Fruit fly (Drosophila melanogaster): ENCODE data around the gene Cat.
A peak's percentile ranks its signal among the peaks of the same experiment; 100 is the strongest.

Cat gene

dm6 chr3L:18810469-18810868, 11.9 kb upstream of the Cat start:
- TF ChIP-seq Met (GFP tag; optimal IDR thresholded peaks at IDR 0.05) (no peak), eg (GFP tag; IDR thresholded peaks at IDR 0.05) (no peak), net (GFP tag; optimal IDR thresholded peaks at IDR 0.05) (no peak), fkh (GFP tag; optimal IDR thresholded peaks at IDR 0.05) (peak; percentile 16), Lpt (GFP tag; optimal IDR thresholded peaks at IDR 0.05) (no peak), CG6854 (GFP tag; optimal IDR thresholded peaks at IDR 0.05) (no peak)

- TF ChIP-seq CG6276 (GFP tag; optimal IDR thresholded peaks at IDR 0.05) (peak; percentile 4), ss (GFP tag; optimal IDR thresholded peaks at IDR 0.05) (no peak), esn (GFP tag; optimal IDR thresholded peaks at IDR 0.05) (no peak), vri (GFP tag; optimal IDR thresholded peaks at IDR 0.05) (peak; percentile 96), CG15336 (GFP tag; IDR thresholded peaks at IDR 0.05) (0 out of 2 replicates have a peak, but pooled peaks have one; percentile 9), CG6854 (GFP tag; optimal IDR thresholded peaks at IDR 0.05) (peak; percentile 4), Eip93F (GFP tag; optimal IDR thresholded peaks at IDR 0.05) (peak; percentile 53), Blimp-1 (GFP tag; optimal IDR thresholded peaks at IDR 0.05) (peak; percentile 46), Sox14 (GFP tag; optimal IDR thresholded peaks at IDR 0.05) (peak; percentile 50), CG10631 (GFP tag; optimal IDR thresholded peaks at IDR 0.05) (no peak), achi (GFP tag; optimal IDR thresholded peaks at IDR 0.05) (no peak), CG6163 (GFP tag; IDR thresholded peaks at IDR 0.05) (no peak)
These were observed 10.2 kb upstream of the Cat start for dm6 chr3L:18812141-18812736.

DNA sequence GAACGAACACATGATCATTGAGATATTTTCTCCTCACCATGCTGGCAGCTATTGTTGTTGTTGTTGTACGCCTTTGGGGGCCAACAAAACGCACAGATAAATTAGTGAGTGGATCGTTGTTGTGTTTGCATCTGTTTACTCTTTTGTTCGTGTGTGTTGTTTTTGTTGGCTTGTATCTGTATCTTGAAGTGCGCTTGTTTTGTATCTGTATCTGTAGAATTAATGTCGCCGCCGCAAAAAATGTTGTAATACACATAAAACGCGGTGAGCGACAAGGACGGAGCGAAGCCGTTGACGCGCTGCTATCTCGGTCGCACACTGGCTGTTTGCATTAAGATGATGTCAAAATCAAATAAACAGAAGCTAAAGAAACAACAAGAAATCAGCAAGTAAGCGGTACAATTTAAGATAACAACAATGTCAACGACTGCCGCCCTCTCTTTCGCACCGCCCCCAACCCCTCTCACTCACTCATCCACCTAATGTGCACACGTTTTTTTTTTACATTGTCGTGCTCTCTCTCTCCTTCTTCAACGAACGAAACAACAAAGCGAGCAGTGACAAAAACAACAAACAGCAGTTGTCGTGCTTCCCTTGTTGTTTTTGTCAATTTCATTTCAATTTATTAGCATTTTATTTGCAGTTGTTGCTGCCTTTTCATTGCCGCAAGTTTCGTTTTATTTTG, 8.3 kb upstream of the Cat start:
- TF ChIP-seq esn (GFP tag; optimal IDR thresholded peaks at IDR 0.05) (peak; percentile 77), Eip93F (GFP tag; optimal IDR thresholded peaks at IDR 0.05) (peak; percentile 52), vri (GFP tag; optimal IDR thresholded peaks at IDR 0.05) (peak; percentile 99), Ets21C (GFP tag; optimal IDR thresholded peaks at IDR 0.05) (no peak), Blimp-1 (GFP tag; optimal IDR thresholded peaks at IDR 0.05) (peak; percentile 69), lz (GFP tag; optimal IDR thresholded peaks at IDR 0.05) (peak; percentile 21), CG8319 (GFP tag; optimal IDR thresholded peaks at IDR 0.05) (peak; percentile 33), spab (GFP tag; optimal IDR thresholded peaks at IDR 0.05) (peak; percentile 66), CG8632 (GFP tag; optimal IDR thresholded peaks at IDR 0.05) (peak; percentile 73), Lpt (GFP tag; optimal IDR thresholded peaks at IDR 0.05) (peak; percentile 87), CG16779 (tag; optimal IDR thresholded peaks at IDR 0.05) (peak; percentile 82), fd59A (GFP tag; optimal IDR thresholded peaks at IDR 0.05) (peak; percentile 16), CG1621 (tag; optimal IDR thresholded peaks at IDR 0.05) (peak; percentile 71), CG8119 (GFP tag; IDR thresholded peaks at IDR 0.05) (peak; percentile 79), CG11762 (GFP tag; optimal IDR thresholded peaks at IDR 0.05; ENCODE audit: insufficient read depth) (peak; percentile 40), Sox14 (GFP tag; optimal IDR thresholded peaks at IDR 0.05) (peak; percentile 91), CG6808 (GFP tag; optimal IDR thresholded peaks at IDR 0.05) (peak; percentile 80), CG31627 (GFP tag; optimal IDR thresholded peaks at IDR 0.05) (no peak), CG10669 (GFP tag; optimal IDR thresholded peaks at IDR 0.05) (peak; percentile 57), fd85E (GFP tag; optimal IDR thresholded peaks at IDR 0.05) (no peak), Smox (GFP tag; optimal IDR thresholded peaks at IDR 0.05) (no peak), svp (GFP tag) (peak; percentile 92), Sox102F (GFP tag; optimal IDR thresholded peaks at IDR 0.05) (peak; percentile 55), CG3032 (tag; optimal IDR thresholded peaks at IDR 0.05) (peak; percentile 55), Ets96B (tag; optimal IDR thresholded peaks at IDR 0.05) (peak; percentile 28), CG6276 (GFP tag; optimal IDR thresholded peaks at IDR 0.05) (peak; percentile 87), dac (GFP tag; optimal IDR thresholded peaks at IDR 0.05) (peak; percentile 60), pdm3 (GFP tag; optimal IDR thresholded peaks at IDR 0.05) (no peak), CG11902 (GFP tag; optimal IDR thresholded peaks at IDR 0.05) (no peak), dsx (GFP tag; optimal IDR thresholded peaks at IDR 0.05; ENCODE audit: poor library complexity, severe bottlenecking) (peak; percentile 88), Met (GFP tag; optimal IDR thresholded peaks at IDR 0.05) (peak; percentile 64), CG4318 (GFP tag; optimal IDR thresholded peaks at IDR 0.05) (no peak), Eip78C (GFP tag) (peak; percentile 92), CG6854 (GFP tag; optimal IDR thresholded peaks at IDR 0.05) (peak; percentile 69), Hr38 (GFP tag; optimal IDR thresholded peaks at IDR 0.05) (no peak), CG15336 (GFP tag; IDR thresholded peaks at IDR 0.05) (peak; percentile 75), Hr39 (GFP tag; optimal IDR thresholded peaks at IDR 0.05) (no peak)
